Worm (Caenorhabditis elegans): Measurements from ENCODE around the gene C18A11.4.

DNA sequence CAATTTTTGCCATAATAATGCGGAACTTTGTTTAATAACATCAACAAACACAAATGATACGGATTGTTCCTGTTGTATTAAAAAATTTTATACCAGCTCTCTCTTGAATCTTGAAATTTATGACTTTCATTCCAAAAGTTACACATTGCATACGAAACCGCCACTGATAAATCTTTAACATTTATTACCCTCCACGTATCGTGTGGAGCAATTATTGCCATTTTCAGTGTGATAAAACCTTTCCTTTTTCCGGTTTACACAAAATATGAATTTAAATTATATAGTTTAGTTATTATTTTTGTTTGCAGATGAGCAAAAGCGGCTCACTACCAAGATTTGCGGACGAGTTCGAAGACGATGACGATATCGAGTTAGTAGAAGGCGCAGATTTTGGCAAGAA, 15.5 kb downstream of the C18A11.4 start, which contains the start of gene C18A11.3:
- TF ChIP-seq T20F7.1 (GFP tag; optimal IDR thresholded peaks at IDR 0.05): no peak
- TF ChIP-seq aly-2 (tag; optimal IDR thresholded peaks at IDR 0.05): no peak
- no peak for TF ChIP-seq spr-3 (GFP tag; optimal IDR thresholded peaks at IDR 0.05)
- TF ChIP-seq unc-39 (tag; optimal IDR thresholded peaks at IDR 0.05): no peak

Measured in whole organism, L4 larva.